Fruit fly (Drosophila melanogaster) whole organism, prepupa: Measurements from ENCODE around the gene CG43049.
A peak's percentile ranks its signal among the peaks of the same experiment; 100 is the strongest.

ENCODE experiments used
- Blimp-1 ChIP-seq: fragments of 200-800 bp; sonication (Bioruptor generic); optimal IDR thresholded peaks from 3 replicates; lab custom pipeline; 2017; ENCODE audit warnings: missing biosample characterization, missing genetic modification characterization, mild to moderate bottlenecking, moderate library complexity, missing genetic modification reagents
- CG11762 ChIP-seq: fragments of 200-800 bp; sonication (Bioruptor generic); optimal IDR thresholded peaks from 3 replicates; lab custom pipeline; 2016; ENCODE audit warnings: missing biosample characterization, missing genetic modification characterization; ENCODE audit not compliant: insufficient read depth
- CG11902 ChIP-seq: fragments of 200-800 bp; sonication (Bioruptor generic); optimal IDR thresholded peaks from 3 replicates; lab custom pipeline; 2016; ENCODE audit warnings: missing biosample characterization, missing genetic modification characterization
- CG15336 ChIP-seq: fragments of 200-800 bp; sonication (Bioruptor generic); IDR thresholded peaks from 2 replicates; pipeline ENCODE4 v1.3.6; 2022; ENCODE audit warnings: missing biosample characterization, missing genetic modification characterization
- CG1621 ChIP-seq: fragments of 200-800 bp; sonication (Bioruptor generic); optimal IDR thresholded peaks from 3 replicates; lab custom pipeline; 2018; ENCODE audit warnings: missing biosample characterization, mild to moderate bottlenecking, missing genetic modification characterization
- CG16779 ChIP-seq: fragments of 200-800 bp; sonication (Bioruptor generic); optimal IDR thresholded peaks from 3 replicates; lab custom pipeline; 2017; ENCODE audit warnings: missing biosample characterization, mild to moderate bottlenecking, missing genetic modification characterization
- CG3032 ChIP-seq: fragments of 200-800 bp; optimal IDR thresholded peaks from 2 replicates; lab custom pipeline; 2019; ENCODE audit warnings: missing biosample characterization, mild to moderate bottlenecking, missing genetic modification characterization, moderate library complexity
- CG32006 ChIP-seq: fragments of 200-800 bp; sonication (Bioruptor generic); optimal IDR thresholded peaks from 3 replicates; lab custom pipeline; 2017; ENCODE audit warnings: missing biosample characterization, mild to moderate bottlenecking, missing genetic modification characterization
- CG34406 ChIP-seq: fragments of 200-800 bp; sonication (Bioruptor generic); optimal IDR thresholded peaks from 3 replicates; lab custom pipeline; 2016; ENCODE audit warnings: missing biosample characterization, missing genetic modification characterization
- CG3919 ChIP-seq: fragments of 200-800 bp; sonication (Bioruptor generic); optimal IDR thresholded peaks from 3 replicates; lab custom pipeline; 2016; ENCODE audit warnings: missing biosample characterization, missing genetic modification characterization
- CG4318 ChIP-seq: fragments of 200-800 bp; sonication (Bioruptor generic); optimal IDR thresholded peaks from 3 replicates; lab custom pipeline; 2017; ENCODE audit warnings: missing biosample characterization, mild to moderate bottlenecking, missing genetic modification characterization
- CG6163 ChIP-seq: fragments of 200-800 bp; sonication (Bioruptor generic); IDR thresholded peaks from 3 replicates; pipeline ENCODE4 v1.3.6; 2022; ENCODE audit warnings: missing biosample characterization, missing genetic modification characterization
- CG6276 ChIP-seq: fragments of 200-800 bp; sonication (Bioruptor generic); optimal IDR thresholded peaks from 2 replicates; lab custom pipeline; 2017; ENCODE audit warnings: missing biosample characterization, mild to moderate bottlenecking, missing genetic modification characterization
- CG6808 ChIP-seq: fragments of 200-800 bp; sonication (Bioruptor generic); optimal IDR thresholded peaks from 3 replicates; lab custom pipeline; 2017; ENCODE audit warnings: missing biosample characterization, missing genetic modification characterization, mild to moderate bottlenecking, moderate library complexity, missing genetic modification reagents
- CG6854 ChIP-seq: fragments of 200-800 bp; sonication (Bioruptor generic); optimal IDR thresholded peaks from 2 replicates; lab custom pipeline; 2017; ENCODE audit warnings: missing biosample characterization, mild to moderate bottlenecking, missing genetic modification characterization
- CG7368 ChIP-seq: fragments of 200-800 bp; sonication (Bioruptor generic); optimal IDR thresholded peaks from 3 replicates; lab custom pipeline; 2016; ENCODE audit warnings: missing biosample characterization, missing genetic modification characterization
- CG8319 ChIP-seq: fragments of 200-800 bp; sonication (Bioruptor generic); optimal IDR thresholded peaks from 3 replicates; lab custom pipeline; 2016; ENCODE audit warnings: missing biosample characterization, missing genetic modification characterization
- CG8632 ChIP-seq: fragments of 200-800 bp; sonication (Bioruptor generic); optimal IDR thresholded peaks from 3 replicates; lab custom pipeline; 2016; ENCODE audit warnings: missing biosample characterization, missing genetic modification characterization
- Eip75B ChIP-seq: fragments of 200-800 bp; sonication (Bioruptor generic); optimal IDR thresholded peaks from 3 replicates; lab custom pipeline; 2016; ENCODE audit warnings: missing biosample characterization, missing genetic modification characterization
- Eip78C ChIP-seq: fragments of 200-800 bp; sonication (Bioruptor generic); peaks from one replicate; lab custom pipeline; 2016; ENCODE audit warnings: missing biosample characterization, missing genetic modification characterization
- Eip93F ChIP-seq: fragments of 200-800 bp; sonication (Bioruptor generic); optimal IDR thresholded peaks from 2 replicates; lab custom pipeline; 2016; ENCODE audit warnings: missing biosample characterization, mild to moderate bottlenecking, missing genetic modification characterization
- Ets96B ChIP-seq: fragments of 200-800 bp; optimal IDR thresholded peaks from 2 replicates; lab custom pipeline; 2019; ENCODE audit warnings: missing biosample characterization, mild to moderate bottlenecking, missing genetic modification characterization, moderate library complexity
- Gug ChIP-seq: fragments of 200-800 bp; sonication (Bioruptor generic); IDR thresholded peaks from 2 replicates; pipeline ENCODE4 v1.3.6; 2022; ENCODE audit warnings: missing biosample characterization, missing genetic modification characterization
- Hr38 ChIP-seq: sonication (Bioruptor generic); optimal IDR thresholded peaks from 2 replicates; lab custom pipeline; 2016; ENCODE audit warnings: missing biosample characterization, missing genetic modification characterization
- Hr39 ChIP-seq: fragments of 200-800 bp; sonication (Bioruptor generic); optimal IDR thresholded peaks from 2 replicates; lab custom pipeline; 2016; ENCODE audit warnings: missing biosample characterization, missing genetic modification characterization
- Hr4 ChIP-seq: fragments of 200-800 bp; sonication (Bioruptor generic); optimal IDR thresholded peaks from 3 replicates; lab custom pipeline; 2016; ENCODE audit warnings: missing biosample characterization, missing genetic modification characterization
- Lpt ChIP-seq: fragments of 200-800 bp; sonication (Bioruptor generic); optimal IDR thresholded peaks from 3 replicates; lab custom pipeline; 2016; ENCODE audit warnings: missing biosample characterization, missing genetic modification characterization
- Met ChIP-seq: fragments of 200-800 bp; sonication (Bioruptor generic); optimal IDR thresholded peaks from 3 replicates; lab custom pipeline; 2016; ENCODE audit warnings: missing biosample characterization, missing genetic modification characterization
- OdsH ChIP-seq: fragments of 200-800 bp; sonication (Bioruptor generic); optimal IDR thresholded peaks from 3 replicates; lab custom pipeline; 2016; ENCODE audit warnings: missing biosample characterization, missing genetic modification characterization
- Smox ChIP-seq: fragments of 200-800 bp; sonication (Bioruptor generic); optimal IDR thresholded peaks from 3 replicates; lab custom pipeline; 2016; ENCODE audit warnings: missing biosample characterization, missing genetic modification characterization
- Sox14 ChIP-seq: fragments of 200-800 bp; sonication (Bioruptor generic); optimal IDR thresholded peaks from 3 replicates; lab custom pipeline; 2016; ENCODE audit warnings: missing biosample characterization, missing genetic modification characterization
- achi ChIP-seq: fragments of 200-800 bp; sonication (Bioruptor generic); optimal IDR thresholded peaks from 3 replicates; lab custom pipeline; 2016; ENCODE audit warnings: missing biosample characterization, missing genetic modification characterization
- cyc ChIP-seq: fragments of 200-800 bp; sonication (Bioruptor generic); optimal IDR thresholded peaks from 3 replicates; lab custom pipeline; 2016; ENCODE audit warnings: missing biosample characterization, missing genetic modification characterization
- dac ChIP-seq: fragments of 200-800 bp; sonication (Bioruptor generic); optimal IDR thresholded peaks from 2 replicates; lab custom pipeline; 2017; ENCODE audit warnings: missing biosample characterization, mild to moderate bottlenecking, missing genetic modification characterization
- dsx ChIP-seq: fragments of 200-800 bp; optimal IDR thresholded peaks from 3 replicates; lab custom pipeline; 2019; ENCODE audit warnings: missing biosample characterization, mild to moderate bottlenecking, missing genetic modification characterization, moderate library complexity; ENCODE audit not compliant: poor library complexity, severe bottlenecking
- eg ChIP-seq: fragments of 200-800 bp; sonication (Bioruptor generic); IDR thresholded peaks from 3 replicates; pipeline ENCODE4 v1.3.6; 2022; ENCODE audit warnings: missing biosample characterization, missing genetic modification characterization
- esn ChIP-seq: fragments of 200-800 bp; sonication (Bioruptor generic); optimal IDR thresholded peaks from 2 replicates; lab custom pipeline; 2016; ENCODE audit warnings: missing biosample characterization, mild to moderate bottlenecking, missing genetic modification characterization, moderate library complexity
- fd85E ChIP-seq: fragments of 200-800 bp; sonication (Bioruptor generic); optimal IDR thresholded peaks from 3 replicates; lab custom pipeline; 2016; ENCODE audit warnings: missing biosample characterization, missing genetic modification characterization
- fkh ChIP-seq: fragments of 200-800 bp; sonication (Bioruptor generic); optimal IDR thresholded peaks from 3 replicates; lab custom pipeline; 2017; ENCODE audit warnings: missing biosample characterization, mild to moderate bottlenecking, missing genetic modification characterization, moderate library complexity
- lz ChIP-seq: fragments of 200-800 bp; sonication (Bioruptor generic); optimal IDR thresholded peaks from 3 replicates; lab custom pipeline; 2016; ENCODE audit warnings: missing biosample characterization, missing genetic modification characterization
- net ChIP-seq: fragments of 200-800 bp; sonication (Bioruptor generic); optimal IDR thresholded peaks from 3 replicates; lab custom pipeline; 2016; ENCODE audit warnings: missing biosample characterization, missing genetic modification characterization
- pdm3 ChIP-seq: fragments of 200-800 bp; sonication (Bioruptor generic); optimal IDR thresholded peaks from 3 replicates; lab custom pipeline; 2016; ENCODE audit warnings: missing biosample characterization, missing genetic modification characterization
- ss ChIP-seq, 2 experiments: fragments of 200-800 bp; sonication (Bioruptor generic); optimal IDR thresholded peaks; 2 replicates in 1 of 2; 3 replicates in 1 of 2; lab custom pipeline; 2017 to 2018; ENCODE audit warnings: mild to moderate bottlenecking in 2 of 2, missing biosample characterization in 2 of 2, missing genetic modification characterization in 2 of 2, moderate library complexity in 1 of 2
- svp ChIP-seq: fragments of 200-800 bp; sonication (Bioruptor generic); peaks from one replicate; lab custom pipeline; 2016; ENCODE audit warnings: missing biosample characterization, missing genetic modification characterization
- topi ChIP-seq: fragments of 200-800 bp; sonication (Bioruptor generic); optimal IDR thresholded peaks from 3 replicates; lab custom pipeline; 2016; ENCODE audit warnings: missing biosample characterization, missing genetic modification characterization
- vri ChIP-seq: fragments of 200-800 bp; sonication (Bioruptor generic); optimal IDR thresholded peaks from 3 replicates; lab custom pipeline; 2016; ENCODE audit warnings: missing biosample characterization, mild to moderate bottlenecking, missing genetic modification characterization

CG43049 gene

dm6 chr3L:18890283-18891175 lies 34.4 kb upstream of the CG43049 start, which contains the start of gene CG3961 (continued):
- peak; percentile 98 for TF ChIP-seq topi (GFP tag; lab: Kevin White, UChicago)
- peak; percentile 98 for TF ChIP-seq CG11762 (GFP tag; lab: Kevin White, UChicago)
- TF ChIP-seq CG11902 = peak; percentile 93
- TF ChIP-seq CG8632 (GFP tag; lab: Kevin White, UChicago) = peak; percentile 99
- no peak for TF ChIP-seq Hr38 (GFP tag; lab: Kevin White, UChicago)
- TF ChIP-seq Eip78C (GFP tag; lab: Kevin White, UChicago) = peak; percentile 100
- TF ChIP-seq CG32006 (GFP tag; lab: Kevin White, UChicago) = peak; percentile 100
- TF ChIP-seq Gug (GFP tag; lab: Robert Waterston, UW) = peak; percentile 94
- peak; percentile 99 for TF ChIP-seq esn
- peak; percentile 89 for TF ChIP-seq Eip93F (GFP tag; lab: Kevin White, UChicago)
- TF ChIP-seq CG3919 = peak; percentile 99
- peak; percentile 96 for TF ChIP-seq CG8319 (GFP tag; lab: Kevin White, UChicago)
- peak; percentile 98 for TF ChIP-seq achi
- TF ChIP-seq CG6163 (GFP tag; lab: Robert Waterston, UW) = peak; percentile 89
- peak; percentile 98 for TF ChIP-seq Lpt (GFP tag; lab: Kevin White, UChicago)
- TF ChIP-seq Hr4 (GFP tag; lab: Kevin White, UChicago) = peak; percentile 98
- TF ChIP-seq Ets96B (tag; lab: Kevin White, UChicago) = peak; percentile 99
- peak; percentile 94 for TF ChIP-seq Hr39 (GFP tag; lab: Kevin White, UChicago)
- peak; percentile 97 for TF ChIP-seq CG7368 (GFP tag; lab: Kevin White, UChicago)
- peak; percentile 98 for TF ChIP-seq Eip75B (GFP tag; lab: Kevin White, UChicago)
- peak; percentile 96 for TF ChIP-seq cyc (GFP tag; lab: Kevin White, UChicago)
- TF ChIP-seq svp (GFP tag; lab: Kevin White, UChicago) = peak; percentile 98
- peak; percentile 89 for TF ChIP-seq vri (GFP tag; lab: Kevin White, UChicago)
- peak; percentile 98 for TF ChIP-seq lz (GFP tag; lab: Kevin White, UChicago)
- peak; percentile 94 for TF ChIP-seq dac (GFP tag; lab: Kevin White, UChicago)
- TF ChIP-seq Blimp-1 (GFP tag; lab: Kevin White, UChicago) = peak; percentile 96
- TF ChIP-seq Smox (GFP tag; lab: Kevin White, UChicago) = peak; percentile 98
- TF ChIP-seq CG6808 (GFP tag; lab: Kevin White, UChicago) = peak; percentile 99
- TF ChIP-seq net (GFP tag; lab: Kevin White, UChicago) = peak; percentile 99
- TF ChIP-seq CG4318 (GFP tag; lab: Kevin White, UChicago) = peak; percentile 98

- no peak for TF ChIP-seq CG11762 (GFP tag; lab: Kevin White, UChicago)
- TF ChIP-seq eg (GFP tag; lab: Robert Waterston, UW) = no peak
- peak; percentile 69 for TF ChIP-seq svp (GFP tag; lab: Kevin White, UChicago)
- no peak for TF ChIP-seq fd85E
- TF ChIP-seq Eip75B (GFP tag; lab: Kevin White, UChicago) = peak; percentile 88
- TF ChIP-seq CG6163 (GFP tag; lab: Robert Waterston, UW) = no peak
- TF ChIP-seq vri (GFP tag; lab: Kevin White, UChicago) = peak; percentile 56
- no peak for TF ChIP-seq CG3032 (tag; lab: Kevin White, UChicago)
- no peak for TF ChIP-seq CG34406 (GFP tag; lab: Kevin White, UChicago)
- no peak for TF ChIP-seq CG32006 (GFP tag; lab: Kevin White, UChicago)
- TF ChIP-seq ss (GFP tag; optimal IDR thresholded peaks at IDR 0.05; lab: Kevin White, UChicago) = peak in 1 of 2 experiments; percentile 0
- TF ChIP-seq Hr39 (GFP tag; lab: Kevin White, UChicago) = no peak
- no peak for TF ChIP-seq CG1621 (tag; lab: Kevin White, UChicago)
- no peak for TF ChIP-seq Lpt (GFP tag; lab: Kevin White, UChicago)
- TF ChIP-seq net (GFP tag; lab: Kevin White, UChicago) = no peak
- TF ChIP-seq CG6854 = no peak
- no peak for TF ChIP-seq Met (GFP tag; lab: Kevin White, UChicago)
- TF ChIP-seq fkh (GFP tag; lab: Kevin White, UChicago) = no peak
- TF ChIP-seq Hr38 (GFP tag; lab: Kevin White, UChicago) = no peak
- TF ChIP-seq lz (GFP tag; lab: Kevin White, UChicago) = no peak
- TF ChIP-seq topi (GFP tag; lab: Kevin White, UChicago) = no peak
- no peak for TF ChIP-seq CG6276 (GFP tag; lab: Kevin White, UChicago)
- TF ChIP-seq esn = no peak
- TF ChIP-seq CG15336 (GFP tag; lab: Robert Waterston, UW) = no peak
- no peak for TF ChIP-seq dac (GFP tag; lab: Kevin White, UChicago)
- TF ChIP-seq CG16779 (tag; lab: Kevin White, UChicago) = no peak
- no peak for TF ChIP-seq Gug (GFP tag; lab: Robert Waterston, UW)
- TF ChIP-seq Sox14 (GFP tag; lab: Kevin White, UChicago) = no peak
- no peak for TF ChIP-seq Ets96B (tag; lab: Kevin White, UChicago)
- TF ChIP-seq dsx (GFP tag; lab: Kevin White, UChicago) = no peak
- TF ChIP-seq pdm3 = no peak
- TF ChIP-seq OdsH = peak; percentile 7
These were observed 32.9 kb upstream of the CG43049 start, which contains the start of gene NijB for dm6 chr3L:18891986-18892385. NijB (plus strand) TSS chr3L:18892383.
